Worm (Caenorhabditis elegans) whole organism, late embryonic: ENCODE measurements around the gene M162.7.

Experiments used
- C38D4.7 ChIP-seq: fragments of 200-800 bp; sonication (Bioruptor generic); optimal IDR thresholded peaks from 2 replicates; lab custom pipeline; 2018; ENCODE audit warnings: mild to moderate bottlenecking, missing genetic modification characterization, moderate library complexity, missing compliant biosample characterization
- F13H6.1 ChIP-seq: sonication (generic microtip); optimal IDR thresholded peaks from 2 replicates; lab custom pipeline; 2016; ENCODE audit warnings: missing genetic modification characterization, missing compliant biosample characterization
- K09A11.1 ChIP-seq: sonication (generic microtip); optimal IDR thresholded peaks from 2 replicates; lab custom pipeline; 2017; ENCODE audit warnings: antibody characterized with exemption, mild to moderate bottlenecking, missing genetic modification characterization, missing compliant biosample characterization; ENCODE audit not compliant: insufficient read depth
- ahr-1 ChIP-seq: sonication (generic microtip); optimal IDR thresholded peaks from 2 replicates; lab custom pipeline; 2016; ENCODE audit warnings: missing genetic modification characterization, missing compliant biosample characterization
- ceh-19 ChIP-seq: fragments of 200-800 bp; sonication (Bioruptor generic); optimal IDR thresholded peaks from 2 replicates; lab custom pipeline; 2018; ENCODE audit warnings: mild to moderate bottlenecking, missing genetic modification characterization, missing compliant biosample characterization
- ceh-2 ChIP-seq: sonication (generic microtip); optimal IDR thresholded peaks from 2 replicates; lab custom pipeline; 2016; ENCODE audit warnings: missing genotype, missing genetic modification characterization, missing compliant biosample characterization
- ceh-22 ChIP-seq: sonication (generic microtip); optimal IDR thresholded peaks from 2 replicates; lab custom pipeline; 2017; ENCODE audit warnings: missing biosample characterization, missing genetic modification characterization
- ceh-24 ChIP-seq: sonication (generic microtip); optimal IDR thresholded peaks from 2 replicates; lab custom pipeline; 2016; ENCODE audit warnings: mild to moderate bottlenecking, missing genetic modification characterization, missing compliant biosample characterization
- ceh-30 ChIP-seq: fragments of 150-350 bp; optimal IDR thresholded peaks from 2 replicates; lab custom pipeline; 2014; ENCODE audit warnings: missing biosample characterization, missing genetic modification characterization
- ceh-31 ChIP-seq: sonication (generic microtip); optimal IDR thresholded peaks from 2 replicates; lab custom pipeline; 2016; ENCODE audit warnings: missing genetic modification characterization, missing compliant biosample characterization
- ceh-34 ChIP-seq: sonication (generic microtip); optimal IDR thresholded peaks from 2 replicates; lab custom pipeline; 2016; ENCODE audit warnings: mild to moderate bottlenecking, missing genetic modification characterization, missing compliant biosample characterization
- che-1 ChIP-seq: sonication (generic microtip); optimal IDR thresholded peaks from 2 replicates; lab custom pipeline; 2016; ENCODE audit warnings: mild to moderate bottlenecking, missing genetic modification characterization, missing compliant biosample characterization
- elt-2 ChIP-seq: sonication (generic microtip); optimal IDR thresholded peaks from 2 replicates; lab custom pipeline; 2016; ENCODE audit warnings: missing genetic modification reagents, missing genetic modification characterization, missing compliant biosample characterization
- ets-4 ChIP-seq: sonication (generic microtip); optimal IDR thresholded peaks from 2 replicates; lab custom pipeline; 2016; ENCODE audit warnings: missing genetic modification characterization, missing compliant biosample characterization
- fax-1 ChIP-seq: sonication (generic microtip); optimal IDR thresholded peaks from 2 replicates; lab custom pipeline; 2016; ENCODE audit warnings: missing genotype, missing genetic modification characterization, missing compliant biosample characterization
- fkh-10 ChIP-seq: fragments of 150-350 bp; optimal IDR thresholded peaks from 2 replicates; lab custom pipeline; 2014; ENCODE audit warnings: missing biosample characterization, missing genetic modification reagents, missing genetic modification characterization
- fkh-6 ChIP-seq: sonication (generic microtip); optimal IDR thresholded peaks from 2 replicates; lab custom pipeline; 2016; ENCODE audit warnings: missing genetic modification characterization, missing compliant biosample characterization
- gmeb-2 ChIP-seq: sonication (generic microtip); optimal IDR thresholded peaks from 2 replicates; lab custom pipeline; 2016; ENCODE audit warnings: missing genetic modification characterization, inconsistent platforms, missing compliant biosample characterization
- hlh-15 ChIP-seq: sonication (generic microtip); optimal IDR thresholded peaks from 2 replicates; lab custom pipeline; 2016; ENCODE audit warnings: missing genetic modification characterization, missing compliant biosample characterization
- hlh-30 ChIP-seq: sonication (generic microtip); optimal IDR thresholded peaks from 2 replicates; lab custom pipeline; 2017; ENCODE audit warnings: antibody characterized with exemption, missing genetic modification characterization, missing compliant biosample characterization; ENCODE audit not compliant: insufficient read depth
- hlh-6 ChIP-seq: sonication (generic microtip); optimal IDR thresholded peaks from 2 replicates; lab custom pipeline; 2016; ENCODE audit warnings: missing genotype, missing genetic modification characterization, missing compliant biosample characterization
- hlh-8 ChIP-seq: sonication (generic microtip); optimal IDR thresholded peaks from 2 replicates; lab custom pipeline; 2016; ENCODE audit warnings: missing genotype, missing genetic modification characterization, missing compliant biosample characterization
- nfya-1 ChIP-seq: sonication (generic microtip); optimal IDR thresholded peaks from 2 replicates; lab custom pipeline; 2017; ENCODE audit warnings: missing genetic modification characterization, mild to moderate bottlenecking, missing compliant biosample characterization, antibody characterized with exemption, moderate library complexity
- nhr-11 ChIP-seq: fragments of 150-350 bp; optimal IDR thresholded peaks from 2 replicates; lab custom pipeline; 2014; ENCODE audit warnings: missing biosample characterization, missing genetic modification characterization
- odd-2 ChIP-seq: sonication (generic microtip); optimal IDR thresholded peaks from 2 replicates; lab custom pipeline; 2017; ENCODE audit warnings: antibody characterized with exemption, mild to moderate bottlenecking, missing genetic modification characterization, missing compliant biosample characterization
- pat-9 ChIP-seq: fragments of 200-800 bp; sonication (Bioruptor generic); optimal IDR thresholded peaks from 2 replicates; lab custom pipeline; 2018; ENCODE audit warnings: mild to moderate bottlenecking, missing genetic modification characterization, moderate library complexity, missing compliant biosample characterization
- pros-1 ChIP-seq: fragments of 150-350 bp; optimal IDR thresholded peaks from 2 replicates; lab custom pipeline; 2014; ENCODE audit warnings: missing biosample characterization, missing genetic modification reagents, missing genetic modification characterization
- rnt-1 ChIP-seq: sonication (generic microtip); optimal IDR thresholded peaks from 2 replicates; lab custom pipeline; 2016; ENCODE audit warnings: missing genetic modification characterization, missing compliant biosample characterization
- sdc-2 ChIP-seq: sonication (generic microtip); optimal IDR thresholded peaks from 2 replicates; lab custom pipeline; 2016; ENCODE audit warnings: missing genotype, missing genetic modification characterization, missing compliant biosample characterization
- sox-4 ChIP-seq: sonication (generic microtip); optimal IDR thresholded peaks from 2 replicates; lab custom pipeline; 2017; ENCODE audit warnings: mild to moderate bottlenecking, missing genetic modification characterization, inconsistent platforms, missing compliant biosample characterization
- syd-9 ChIP-seq: sonication (generic microtip); optimal IDR thresholded peaks from 2 replicates; lab custom pipeline; 2016; ENCODE audit warnings: mild to moderate bottlenecking, missing genetic modification characterization, moderate library complexity, missing compliant biosample characterization
- ttx-3 ChIP-seq: sonication (generic microtip); optimal IDR thresholded peaks from 2 replicates; lab custom pipeline; 2016; ENCODE audit warnings: missing genetic modification reagents, missing genetic modification characterization, missing compliant biosample characterization
- unc-3 ChIP-seq, 2 experiments: fragments of 200-800 bp in 1 of 2; sonication (Bioruptor generic) in 1 of 2; sonication (generic microtip) in 1 of 2; conservative IDR thresholded peaks in 1 of 2; optimal IDR thresholded peaks in 1 of 2; 2 replicates each; pipeline versions ENCODE4 v1.3.6 to Lab custom; 2016 to 2022; ENCODE audit warnings: missing compliant biosample characterization in 2 of 2, missing genetic modification characterization in 2 of 2, missing genetic modification reagents in 1 of 2
- unc-42 ChIP-seq: sonication (generic microtip); optimal IDR thresholded peaks from 2 replicates; lab custom pipeline; 2016; ENCODE audit warnings: missing genotype, missing genetic modification characterization, missing compliant biosample characterization
- zip-5 ChIP-seq: sonication (generic microtip); optimal IDR thresholded peaks from 2 replicates; lab custom pipeline; 2016; ENCODE audit warnings: missing genetic modification characterization, missing compliant biosample characterization
- ztf-16 ChIP-seq: sonication (generic microtip); optimal IDR thresholded peaks from 2 replicates; lab custom pipeline; 2017; ENCODE audit warnings: missing genetic modification characterization, missing compliant biosample characterization

M162.7 gene

DNA sequence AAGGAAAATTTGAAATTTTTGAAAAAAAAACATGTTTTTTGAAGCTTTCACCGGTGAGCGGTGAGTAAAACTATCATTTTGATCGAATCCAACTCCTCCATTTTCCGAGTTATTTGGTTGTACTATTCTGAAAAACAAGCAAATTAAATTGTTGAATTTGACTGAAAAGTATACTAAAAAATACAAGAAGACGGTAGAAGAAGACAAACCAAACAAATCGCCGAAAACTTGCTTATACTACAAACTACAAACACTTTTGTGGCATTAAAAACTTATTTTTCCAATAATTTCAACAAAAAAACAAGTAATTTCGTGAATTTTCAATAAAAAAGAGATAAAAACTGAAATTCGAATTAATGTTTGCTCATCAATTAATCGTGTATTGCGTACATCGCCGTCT, 16.2 kb downstream of the M162.7 start, which contains the start of gene fbxa-194:
fbxa-194 (minus strand) TSS at position 101 of the 400 bp plus-strand sequence.
- no peak for TF ChIP-seq sox-4
- no peak for TF ChIP-seq sdc-2 (tag; lab: Kevin White, UChicago)
- TF ChIP-seq hlh-6 (tag; lab: Kevin White, UChicago): no peak
- TF ChIP-seq ceh-30 (tag; lab: Kevin White, UChicago): no peak
- no peak for TF ChIP-seq unc-42 (tag; lab: Kevin White, UChicago)
- no peak for TF ChIP-seq ceh-24 (tag; lab: Kevin White, UChicago)
- no peak for TF ChIP-seq ceh-22 (tag; lab: Kevin White, UChicago)
- TF ChIP-seq rnt-1: no peak
- no peak for TF ChIP-seq pat-9 (tag; lab: Kevin White, UChicago)
- no peak for TF ChIP-seq nhr-11 (tag; lab: Kevin White, UChicago)
- no peak for TF ChIP-seq ets-4 (tag; lab: Kevin White, UChicago)

DNA sequence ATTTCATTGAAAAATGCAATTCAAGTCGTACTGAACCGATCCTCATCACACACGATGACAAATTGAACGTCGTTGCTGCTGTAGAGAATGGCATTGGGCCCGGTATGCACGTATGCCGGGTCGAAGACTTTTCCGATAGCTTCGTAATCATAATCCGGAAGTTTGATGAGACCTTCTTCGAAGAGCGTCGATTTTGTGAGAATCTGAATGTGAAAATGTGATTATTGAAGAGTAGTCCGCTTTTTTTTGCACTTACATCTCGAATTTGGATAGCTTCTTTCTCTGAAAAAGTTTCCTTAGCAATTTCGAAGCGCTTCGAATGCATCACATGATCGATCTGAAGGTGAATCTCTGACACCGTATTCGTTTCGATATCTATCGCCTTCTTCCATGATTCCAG, 17.6 kb downstream of the M162.7 start, which contains the start of gene fbxa-118:
fbxa-118 (minus strand) TSS at position 101 of the 400 bp plus-strand sequence.
- no peak for TF ChIP-seq ceh-2
- no peak for TF ChIP-seq fkh-10 (GFP tag; lab: Kevin White, UChicago)
- TF ChIP-seq unc-42 (tag; lab: Kevin White, UChicago): no peak
- TF ChIP-seq C38D4.7 (GFP tag; lab: Kevin White, UChicago): no peak
- TF ChIP-seq ttx-3: no peak
- no peak for TF ChIP-seq zip-5 (tag; lab: Kevin White, UChicago)
- TF ChIP-seq ztf-16 (tag; lab: Kevin White, UChicago): no peak

DNA sequence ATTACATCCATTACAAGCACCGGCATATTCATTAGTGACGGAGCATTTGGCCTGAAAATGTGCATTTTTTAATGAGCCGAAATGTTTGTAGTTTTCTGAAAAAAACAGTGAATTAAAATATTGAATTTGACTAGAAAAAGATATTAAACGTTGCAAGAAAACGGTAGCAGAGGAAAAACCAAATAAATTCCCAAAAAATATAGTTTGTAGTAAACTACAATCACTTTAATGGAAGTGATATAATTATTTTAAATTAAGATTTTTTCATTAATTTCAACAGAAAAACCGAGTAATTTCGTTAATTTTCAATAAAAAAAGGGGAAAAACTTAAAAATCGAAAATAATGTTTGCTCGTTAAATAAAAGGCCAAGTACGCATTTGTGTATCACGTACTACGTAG, 23.2 kb downstream of the M162.7 start, which contains the start of gene M162.15:
M162.15 (minus strand) TSS at position 101 of the 400 bp plus-strand sequence.
- no peak for TF ChIP-seq che-1 (tag; lab: Kevin White, UChicago)
- TF ChIP-seq hlh-8 (tag; lab: Kevin White, UChicago): no peak
- TF ChIP-seq hlh-30 (tag; lab: Kevin White, UChicago): no peak
- TF ChIP-seq elt-2 (tag; lab: Kevin White, UChicago): no peak
- TF ChIP-seq unc-3 (GFP tag; conservative IDR thresholded peaks at IDR 0.05; lab: Robert Waterston, UW): no peak
- no peak for TF ChIP-seq unc-3 (tag; optimal IDR thresholded peaks at IDR 0.05; lab: Kevin White, UChicago)
- no peak for TF ChIP-seq K09A11.1
- TF ChIP-seq nhr-11 (tag; lab: Kevin White, UChicago): no peak
- TF ChIP-seq pros-1 (tag; lab: Kevin White, UChicago): no peak
- no peak for TF ChIP-seq sdc-2 (tag; lab: Kevin White, UChicago)

DNA sequence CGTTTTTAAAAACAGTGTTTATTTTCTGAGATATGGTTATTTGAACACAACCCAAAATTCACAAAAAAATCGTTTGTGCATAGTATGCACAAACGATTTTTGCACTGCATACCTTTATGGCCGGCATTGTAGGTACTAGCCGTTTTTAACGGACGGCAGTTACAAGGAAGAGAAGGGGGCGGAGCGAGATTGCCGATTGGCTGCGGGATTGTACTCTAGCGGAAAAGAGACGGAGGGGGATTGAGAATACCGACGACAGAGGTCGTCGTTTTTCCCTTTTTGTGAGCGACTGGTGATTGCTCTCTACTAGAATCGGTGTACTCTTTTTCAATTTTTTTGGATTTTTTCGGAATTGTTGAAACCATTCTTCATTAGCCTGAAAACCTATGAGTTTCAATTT, 27.1 kb downstream of the M162.7 start:
- TF ChIP-seq C38D4.7 (GFP tag; lab: Kevin White, UChicago): no peak
- peak; percentile 77 for TF ChIP-seq nfya-1 (tag; lab: Kevin White, UChicago)

DNA sequence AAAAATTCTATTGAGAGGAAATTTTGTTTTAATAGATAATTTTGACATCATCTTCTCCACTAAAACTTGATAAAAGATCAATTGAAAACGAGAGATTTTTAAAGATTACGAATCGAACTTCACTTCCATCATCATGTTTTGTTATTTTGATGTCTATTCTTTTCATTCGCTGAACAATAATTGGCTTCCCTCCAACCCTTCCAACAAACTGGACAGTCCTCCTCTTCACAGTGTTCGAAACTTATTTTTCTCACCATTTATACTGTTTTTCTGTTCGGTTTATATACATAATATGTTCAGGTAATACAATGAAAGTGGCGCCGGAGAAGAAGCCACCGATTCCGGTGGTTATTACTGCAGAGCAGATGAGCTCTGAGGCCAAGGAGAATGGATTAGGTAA, 34.1 kb downstream of the M162.7 start, which contains the start of gene M162.5:
M162.5 (plus strand) TSS at position 301 of the 400 bp plus-strand sequence.
- TF ChIP-seq odd-2 (tag; lab: Kevin White, UChicago) (no peak), ahr-1 (tag; lab: Kevin White, UChicago) (no peak), ceh-22 (tag; lab: Kevin White, UChicago) (no peak), ceh-24 (tag; lab: Kevin White, UChicago) (no peak), C38D4.7 (GFP tag; lab: Kevin White, UChicago) (no peak), ceh-31 (tag; lab: Kevin White, UChicago) (no peak), F13H6.1 (no peak), gmeb-2 (tag; lab: Kevin White, UChicago) (no peak), ceh-19 (no peak), syd-9 (no peak), ceh-34 (tag; lab: Kevin White, UChicago) (no peak), fax-1 (tag; lab: Kevin White, UChicago) (no peak), ttx-3 (no peak), hlh-15 (tag; lab: Kevin White, UChicago) (no peak), fkh-6 (no peak), nfya-1 (tag; lab: Kevin White, UChicago) (no peak)
